Fruit fly (Drosophila melanogaster): ENCODE results near the gene MTA1-like.
A peak's percentile ranks its signal among the peaks of the same experiment; 100 is the strongest.

Gene MTA1-like

dm6 chr3R:5648569-5649476 is at the start of gene MTA1-like, which contains the start of gene Sec23 (continued):
- peak; percentile 59 for TF ChIP-seq CG17186 (GFP tag; optimal IDR thresholded peaks at IDR 0.05)
- TF ChIP-seq Stat92E (GFP tag; optimal IDR thresholded peaks at IDR 0.05), result peak in 1 of 3 experiments; percentile 48
- peak; percentile 73; the same call in 2 of the 4 replicates for TF ChIP-seq Gug (GFP tag; IDR thresholded peaks at IDR 0.05)
- no peak for TF ChIP-seq NC2α (GFP tag; optimal IDR thresholded peaks at IDR 0.05)
- TF ChIP-seq Lhr (GFP tag; optimal IDR thresholded peaks at IDR 0.05), result peak; percentile 4
- TF ChIP-seq wdn (GFP tag; IDR thresholded peaks at IDR 0.05), result no peak
- TF ChIP-seq CG7357 (GFP tag; IDR thresholded peaks at IDR 0.05), result no peak
- peak; percentile 17; the same call in 1 of the 3 replicates for TF ChIP-seq H15 (GFP tag; IDR thresholded peaks at IDR 0.05)
- peak; percentile 77 for TF ChIP-seq CG6689 (GFP tag; IDR thresholded peaks at IDR 0.05)
- no peak for TF ChIP-seq gro (GFP tag; optimal IDR thresholded peaks at IDR 0.05)
- TF ChIP-seq ac (GFP tag; optimal IDR thresholded peaks at IDR 0.05), result no peak
- peak; percentile 48 for TF ChIP-seq PHDP (tag; optimal IDR thresholded peaks at IDR 0.05)
- TF ChIP-seq Kr (GFP tag; optimal IDR thresholded peaks at IDR 0.05), result peak; percentile 21
- TF ChIP-seq CG14441 (GFP tag; IDR thresholded peaks at IDR 0.05), result peak; percentile 25; the same call in 1 of the 2 replicates
- no peak for TF ChIP-seq Side (GFP tag; optimal IDR thresholded peaks at IDR 0.05)
- TF ChIP-seq CG34224 (GFP tag; IDR thresholded peaks at IDR 0.05; ENCODE audit: partially characterized antibody), result peak; percentile 85
- TF ChIP-seq Hr39 (optimal IDR thresholded peaks at IDR 0.05), result no peak
- peak; percentile 55 for TF ChIP-seq sisA (GFP tag; IDR thresholded peaks at IDR 0.05)
- TF ChIP-seq CG33557 (GFP tag; optimal IDR thresholded peaks at IDR 0.05), result peak; percentile 48
- no peak for TF ChIP-seq ara (GFP tag; IDR thresholded peaks at IDR 0.05)
- no peak for TF ChIP-seq Oaz (GFP tag; IDR thresholded peaks at IDR 0.05)
- TF ChIP-seq da (GFP tag; optimal IDR thresholded peaks at IDR 0.05), result no peak
- no peak for TF ChIP-seq E2f2 (GFP tag; IDR thresholded peaks at IDR 0.05)
- peak; percentile 53 for TF ChIP-seq Meics (GFP tag; optimal IDR thresholded peaks at IDR 0.05)
- no peak for TF ChIP-seq eyg (GFP tag; optimal IDR thresholded peaks at IDR 0.05)
- TF ChIP-seq CG15601 (tag; optimal IDR thresholded peaks at IDR 0.05), result peak; percentile 64
- TF ChIP-seq GATAe (GFP tag; conservative IDR thresholded peaks at IDR 0.05), result no peak
- TF ChIP-seq CG12104 (GFP tag; optimal IDR thresholded peaks at IDR 0.05), result peak; percentile 53
- TF ChIP-seq CG10543 (GFP tag; optimal IDR thresholded peaks at IDR 0.05), result peak; percentile 66
- no peak for TF ChIP-seq NFAT (GFP tag; IDR thresholded peaks at IDR 0.05)
- TF ChIP-seq Taf1 (GFP tag; IDR thresholded peaks at IDR 0.05), result no peak
- TF ChIP-seq CG17829 (tag; optimal IDR thresholded peaks at IDR 0.05), result peak; percentile 78
- no peak for TF ChIP-seq CG12769 (tag; optimal IDR thresholded peaks at IDR 0.05)
- no peak for TF ChIP-seq jumu (GFP tag; optimal IDR thresholded peaks at IDR 0.05)
- no peak for TF ChIP-seq CG6654 (GFP tag; optimal IDR thresholded peaks at IDR 0.05)
- TF ChIP-seq gt (GFP tag; IDR thresholded peaks at IDR 0.05), result no peak
- TF ChIP-seq nerfin-2 (GFP tag; IDR thresholded peaks at IDR 0.05; ENCODE audit: partially characterized antibody), result peak; percentile 85
- TF ChIP-seq Poxn (GFP tag; IDR thresholded peaks at IDR 0.05), result no peak
- TF ChIP-seq dan (GFP tag; IDR thresholded peaks at IDR 0.05), result no peak
- TF ChIP-seq jigr1 (GFP tag; IDR thresholded peaks at IDR 0.05), result peak; percentile 79; the same call in 2 of the 3 replicates
- peak; percentile 91 for TF ChIP-seq row (GFP tag; IDR thresholded peaks at IDR 0.05)
- no peak for TF ChIP-seq CG7372 (GFP tag; IDR thresholded peaks at IDR 0.05)
- TF ChIP-seq CG14050 (GFP tag; IDR thresholded peaks at IDR 0.05), result no peak
- TF ChIP-seq sna (GFP tag; IDR thresholded peaks at IDR 0.05; ENCODE audit: partially characterized antibody), result peak; percentile 94
- peak; percentile 37 for TF ChIP-seq pho (GFP tag; optimal IDR thresholded peaks at IDR 0.05)
- peak; percentile 51 for TF ChIP-seq dmrt99B (tag; optimal IDR thresholded peaks at IDR 0.05)
- TF ChIP-seq CG13624 (GFP tag; optimal IDR thresholded peaks at IDR 0.05), result peak; percentile 8
- no peak for TF ChIP-seq btn (GFP tag; optimal IDR thresholded peaks at IDR 0.05)
- no peak for TF ChIP-seq tll (GFP tag; optimal IDR thresholded peaks at IDR 0.05)
